Comparison of ENCODE assay signal across 3 fruit fly cellular contexts in genomic region chr3R:31564588-31564987, dm6.
TF ChIP-seq lines count a peak whose summit lies in the region.

No protein-coding gene starts in this region.

- no peak for TF ChIP-seq CTCF in whole organism, embryonic (GFP tag; optimal IDR thresholded peaks at IDR 0.05; lab: Kevin White, UChicago)

TF ChIP-seq in whole organism, embryonic, 481 proteins besides CTCF, POLR2A, EP300 and RAD21:
- peak; percentile 66 for TF ChIP-seq grn (GFP tag; optimal IDR thresholded peaks at IDR 0.05; lab: Kevin White, UChicago)
- peak; percentile 54 for TF ChIP-seq Blimp-1 (GFP tag; optimal IDR thresholded peaks at IDR 0.05; lab: Kevin White, UChicago)
- no peak for TF ChIP-seq Ssrp (tag; optimal IDR thresholded peaks at IDR 0.05; lab: Kevin White, UChicago)
- no peak for TF ChIP-seq CG8765 (GFP tag; IDR thresholded peaks at IDR 0.05; lab: Robert Waterston, UW)
- no peak for TF ChIP-seq cad (GFP tag; optimal IDR thresholded peaks at IDR 0.05; lab: Kevin White, UChicago)
- 0 out of 4 replicates have a peak, but pooled peaks have one; percentile 12 for TF ChIP-seq chinmo (GFP tag; IDR thresholded peaks at IDR 0.05; lab: Robert Waterston, UW; ENCODE audit: partially characterized antibody)
- TF ChIP-seq ewg (GFP tag; optimal IDR thresholded peaks at IDR 0.05; lab: Kevin White, UChicago), result no peak
- peak; percentile 3 for TF ChIP-seq CG12769 (tag; optimal IDR thresholded peaks at IDR 0.05; lab: Kevin White, UChicago)

TF ChIP-seq in whole organism, prepupa, 60 proteins besides CTCF, POLR2A, EP300 and RAD21:
- no peak for TF ChIP-seq CG6792 (GFP tag; optimal IDR thresholded peaks at IDR 0.05; lab: Kevin White, UChicago)
- TF ChIP-seq CG10669 (GFP tag; optimal IDR thresholded peaks at IDR 0.05; lab: Kevin White, UChicago), result no peak
- TF ChIP-seq CG11762 (GFP tag; optimal IDR thresholded peaks at IDR 0.05; lab: Kevin White, UChicago; ENCODE audit: insufficient read depth), result no peak
- TF ChIP-seq pdm3 (GFP tag; optimal IDR thresholded peaks at IDR 0.05; lab: Kevin White, UChicago), result no peak
- TF ChIP-seq Hr4 (GFP tag; optimal IDR thresholded peaks at IDR 0.05; lab: Kevin White, UChicago), result no peak
- TF ChIP-seq Ets96B (tag; optimal IDR thresholded peaks at IDR 0.05; lab: Kevin White, UChicago), result no peak
- TF ChIP-seq CG15336 (GFP tag; IDR thresholded peaks at IDR 0.05; lab: Robert Waterston, UW), result no peak
- TF ChIP-seq acj6 (GFP tag; optimal IDR thresholded peaks at IDR 0.05; lab: Kevin White, UChicago), result no peak
- TF ChIP-seq cyc (GFP tag; optimal IDR thresholded peaks at IDR 0.05; lab: Kevin White, UChicago), result no peak
- TF ChIP-seq ss (GFP tag; optimal IDR thresholded peaks at IDR 0.05; lab: Kevin White, UChicago), result no peak
- no peak for TF ChIP-seq CG31627 (GFP tag; optimal IDR thresholded peaks at IDR 0.05; lab: Kevin White, UChicago)
- TF ChIP-seq svp (GFP tag; lab: Kevin White, UChicago), result peak; percentile 53
- TF ChIP-seq CG7368 (GFP tag; optimal IDR thresholded peaks at IDR 0.05; lab: Kevin White, UChicago), result no peak
- peak; percentile 18 for TF ChIP-seq Blimp-1 (GFP tag; optimal IDR thresholded peaks at IDR 0.05; lab: Kevin White, UChicago)
- TF ChIP-seq Smox (GFP tag; optimal IDR thresholded peaks at IDR 0.05; lab: Kevin White, UChicago), result no peak

TF ChIP-seq in whole organism, pupa, 21 proteins besides CTCF, POLR2A, EP300 and RAD21:
- TF ChIP-seq fd96Ca (GFP tag; IDR thresholded peaks at IDR 0.05; lab: Robert Waterston, UW) (no peak), EcR (GFP tag; optimal IDR thresholded peaks at IDR 0.05; lab: Kevin White, UChicago) (peak; percentile 70)

Comparison
In these comparisons a context has a peak if more than half of its experiments do, and no peak if none do; other contexts are left out.
1. Of the 7 proteins assayed by ChIP-seq in both whole organism, embryonic and whole organism, prepupa: peak only in whole organism, embryonic: none; only in whole organism, prepupa: none; in both: Blimp-1; in neither: 6.